Worm (Caenorhabditis elegans) whole organism, L1 larva: ENCODE results near the gene cgh-1.

Experiments used
- Y116A8C.19 ChIP-seq: sonication (generic microtip); optimal IDR thresholded peaks from 2 replicates; lab custom pipeline; 2016; ENCODE audit warnings: missing compliant biosample characterization, missing genetic modification characterization, borderline replicate concordance
- aly-2 ChIP-seq: fragments of 150-350 bp; optimal IDR thresholded peaks from 2 replicates; lab custom pipeline; 2014; ENCODE audit warnings: missing biosample characterization, missing genetic modification characterization
- ama-1 ChIP-seq: fragments of 150-350 bp; optimal IDR thresholded peaks from 2 replicates; lab custom pipeline; 2014
- blmp-1 ChIP-seq: fragments of 150-350 bp; optimal IDR thresholded peaks from 2 replicates; lab custom pipeline; 2014; ENCODE audit warnings: missing biosample characterization, missing genetic modification characterization
- ceh-8 ChIP-seq: fragments of 200-800 bp; sonication (Bioruptor generic); optimal IDR thresholded peaks from 2 replicates; lab custom pipeline; 2018; ENCODE audit warnings: mild to moderate bottlenecking, missing genetic modification characterization, moderate library complexity, missing compliant biosample characterization
- ceh-82 ChIP-seq, 3 experiments: fragments of 150-350 bp in 1 of 3; sonication (generic microtip) in 2 of 3; optimal IDR thresholded peaks; 2 replicates each; lab custom pipeline; 2014 to 2017; ENCODE audit warnings: missing biosample characterization in 3 of 3, missing genetic modification characterization in 3 of 3
- ceh-88 ChIP-seq: fragments of 200-800 bp; sonication (Bioruptor generic); IDR thresholded peaks from 2 replicates; pipeline ENCODE4 v1.3.6; 2022; ENCODE audit warnings: missing genetic modification characterization, missing compliant biosample characterization
- ceh-90 ChIP-seq: sonication (generic microtip); optimal IDR thresholded peaks from 2 replicates; lab custom pipeline; 2016; ENCODE audit warnings: missing genetic modification characterization, missing compliant biosample characterization
- dpl-1 ChIP-seq, 3 experiments: fragments of 150-350 bp in 2 of 3; sonication (generic microtip) in 1 of 3; optimal IDR thresholded peaks; 2 replicates each; lab custom pipeline; 2014 to 2017; ENCODE audit warnings: missing biosample characterization in 3 of 3, missing genetic modification characterization in 3 of 3, missing genetic modification reagents in 3 of 3
- dsc-1 ChIP-seq: sonication (generic microtip); optimal IDR thresholded peaks from 2 replicates; lab custom pipeline; 2016; ENCODE audit warnings: mild to moderate bottlenecking, missing genetic modification characterization, missing compliant biosample characterization
- efl-1 ChIP-seq, 4 experiments: fragments of 150-350 bp; optimal IDR thresholded peaks in 3 of 4; peaks in 1 of 4; 1 replicate in 1 of 4; 2 replicates in 3 of 4; lab custom pipeline; 2014; ENCODE audit warnings: missing biosample characterization in 2 of 4, missing genetic modification characterization in 2 of 4, missing genetic modification reagents in 2 of 4
- efl-3 ChIP-seq: fragments of 200-800 bp; sonication (Bioruptor generic); optimal IDR thresholded peaks from 2 replicates; lab custom pipeline; 2018; ENCODE audit warnings: mild to moderate bottlenecking, missing genetic modification characterization, missing compliant biosample characterization
- ets-5 ChIP-seq: fragments of 200-800 bp; sonication (Bioruptor generic); IDR thresholded peaks from 2 replicates; pipeline ENCODE4 v1.3.6; 2022; ENCODE audit warnings: missing genetic modification characterization, missing compliant biosample characterization
- fkh-4 ChIP-seq: sonication (generic microtip); optimal IDR thresholded peaks from 2 replicates; lab custom pipeline; 2016; ENCODE audit warnings: missing compliant biosample characterization, missing genetic modification characterization, borderline replicate concordance
- fkh-8 ChIP-seq: sonication (generic microtip); optimal IDR thresholded peaks from 2 replicates; lab custom pipeline; 2016; ENCODE audit warnings: mild to moderate bottlenecking, missing genetic modification characterization, missing compliant biosample characterization
- fos-1 ChIP-seq: fragments of 150-350 bp; optimal IDR thresholded peaks from 2 replicates; lab custom pipeline; 2014; ENCODE audit warnings: missing biosample characterization, missing genetic modification characterization
- hlh-17 ChIP-seq: fragments of 200-800 bp; sonication (Bioruptor generic); optimal IDR thresholded peaks from 2 replicates; lab custom pipeline; 2018; ENCODE audit warnings: missing genetic modification characterization, mild to moderate bottlenecking, missing compliant biosample characterization, moderate library complexity, borderline replicate concordance
- hlh-4 ChIP-seq: sonication (generic microtip); optimal IDR thresholded peaks from 2 replicates; lab custom pipeline; 2016; ENCODE audit warnings: mild to moderate bottlenecking, missing genetic modification characterization, missing compliant biosample characterization
- hpl-2 ChIP-seq: fragments of 150-350 bp; optimal IDR thresholded peaks from 2 replicates; lab custom pipeline; 2014; ENCODE audit warnings: missing biosample characterization, missing genetic modification reagents, missing genetic modification characterization
- irx-1 ChIP-seq: sonication (generic microtip); optimal IDR thresholded peaks from 2 replicates; lab custom pipeline; 2016; ENCODE audit warnings: missing genetic modification characterization, missing compliant biosample characterization
- isw-1 ChIP-seq: fragments of 200-800 bp; sonication (Bioruptor generic); IDR thresholded peaks from 2 replicates; pipeline ENCODE4 v1.3.6; 2022; ENCODE audit warnings: missing genetic modification characterization, missing compliant biosample characterization
- jun-1 ChIP-seq: fragments of 150-350 bp; optimal IDR thresholded peaks from 2 replicates; lab custom pipeline; 2014; ENCODE audit warnings: missing biosample characterization, missing genetic modification reagents, missing genetic modification characterization
- lin-14 ChIP-seq: fragments of 200-800 bp; sonication (Bioruptor generic); optimal IDR thresholded peaks from 2 replicates; lab custom pipeline; 2018; ENCODE audit warnings: mild to moderate bottlenecking, missing genetic modification characterization, moderate library complexity, missing compliant biosample characterization
- lin-15B ChIP-seq: fragments of 150-350 bp; sonication (generic microtip); optimal IDR thresholded peaks from 3 replicates; lab custom pipeline; 2014; ENCODE audit warnings: missing biosample characterization, missing genetic modification characterization
- lir-3 ChIP-seq: sonication (generic microtip); optimal IDR thresholded peaks from 2 replicates; lab custom pipeline; 2016; ENCODE audit warnings: mild to moderate bottlenecking, missing genetic modification characterization, moderate library complexity, missing compliant biosample characterization; ENCODE audit not compliant: poor library complexity
- lsy-2 ChIP-seq, 2 experiments: fragments of 150-350 bp; optimal IDR thresholded peaks; 2 replicates each; lab custom pipeline; 2014; ENCODE audit warnings: missing biosample characterization in 2 of 2, missing genetic modification characterization in 2 of 2
- mdl-1 ChIP-seq, 2 experiments: fragments of 150-350 bp; optimal IDR thresholded peaks; 2 replicates each; lab custom pipeline; 2014 to 2017; ENCODE audit warnings: missing biosample characterization in 2 of 2, missing genetic modification characterization in 2 of 2, inconsistent platforms in 1 of 2
- mef-2 ChIP-seq: fragments of 150-350 bp; optimal IDR thresholded peaks from 2 replicates; lab custom pipeline; 2014; ENCODE audit warnings: missing biosample characterization, missing genetic modification characterization
- nhr-11 ChIP-seq: fragments of 150-350 bp; optimal IDR thresholded peaks from 2 replicates; lab custom pipeline; 2014; ENCODE audit warnings: missing biosample characterization, missing genetic modification characterization
- nhr-20 ChIP-seq: sonication (generic microtip); optimal IDR thresholded peaks from 2 replicates; lab custom pipeline; 2016; ENCODE audit warnings: mild to moderate bottlenecking, missing genetic modification characterization, missing compliant biosample characterization
- nhr-71 ChIP-seq: sonication (generic microtip); optimal IDR thresholded peaks from 2 replicates; lab custom pipeline; 2016; ENCODE audit warnings: mild to moderate bottlenecking, missing genetic modification characterization, moderate library complexity, missing compliant biosample characterization
- nhr-76 ChIP-seq: sonication (generic microtip); optimal IDR thresholded peaks from 2 replicates; lab custom pipeline; 2017; ENCODE audit warnings: missing biosample characterization, missing genetic modification characterization
- nhr-77 ChIP-seq: fragments of 150-350 bp; optimal IDR thresholded peaks from 2 replicates; lab custom pipeline; 2014; ENCODE audit warnings: missing biosample characterization, missing genetic modification characterization
- nhr-84 ChIP-seq: sonication (generic microtip); optimal IDR thresholded peaks from 2 replicates; lab custom pipeline; 2017; ENCODE audit warnings: missing biosample characterization, missing genetic modification characterization
- nhr-85 ChIP-seq: sonication (generic microtip); peaks from one replicate; lab custom pipeline; 2016; ENCODE audit warnings: missing genetic modification characterization, inconsistent platforms, missing compliant biosample characterization
- skn-1 ChIP-seq: fragments of 150-350 bp; optimal IDR thresholded peaks from 2 replicates; lab custom pipeline; 2014; ENCODE audit warnings: missing biosample characterization, missing genetic modification characterization
- snpc-4 ChIP-seq: fragments of 150-350 bp; optimal IDR thresholded peaks from 2 replicates; lab custom pipeline; 2014; ENCODE audit warnings: missing biosample characterization, missing genetic modification characterization
- snu-23 ChIP-seq: sonication (generic microtip); optimal IDR thresholded peaks from 2 replicates; lab custom pipeline; 2016; ENCODE audit warnings: missing genetic modification characterization, missing compliant biosample characterization
- swsn-7 ChIP-seq: sonication (generic microtip); optimal IDR thresholded peaks from 2 replicates; lab custom pipeline; 2016; ENCODE audit warnings: missing genetic modification characterization, missing compliant biosample characterization
- tbx-2 ChIP-seq: sonication (generic microtip); optimal IDR thresholded peaks from 2 replicates; lab custom pipeline; 2016; ENCODE audit warnings: missing genetic modification characterization, missing compliant biosample characterization
- tlp-1 ChIP-seq: fragments of 150-350 bp; optimal IDR thresholded peaks from 2 replicates; lab custom pipeline; 2014; ENCODE audit warnings: missing biosample characterization, missing genetic modification characterization
- unc-62 ChIP-seq: fragments of 150-350 bp; optimal IDR thresholded peaks from 2 replicates; lab custom pipeline; 2014; ENCODE audit warnings: missing biosample characterization, missing genetic modification reagents, missing genetic modification characterization
- xbp-1 ChIP-seq: sonication (generic microtip); optimal IDR thresholded peaks from 2 replicates; lab custom pipeline; 2016; ENCODE audit warnings: missing genetic modification characterization, missing compliant biosample characterization
- zag-1 ChIP-seq: fragments of 150-350 bp; optimal IDR thresholded peaks from 2 replicates; lab custom pipeline; 2014; ENCODE audit warnings: missing biosample characterization, missing genetic modification characterization
- ztf-4 ChIP-seq: fragments of 150-350 bp; optimal IDR thresholded peaks from 2 replicates; lab custom pipeline; 2014; ENCODE audit warnings: missing biosample characterization, missing genetic modification characterization

The cgh-1 gene

ce11 chrIII:7518424-7518823 lies 20.8 kb upstream of the cgh-1 start, which contains the start of gene clk-2:
TSS of gene clk-2 (minus strand) at chrIII:7518524.
- TF ChIP-seq hlh-17 (GFP tag; lab: Kevin White, UChicago) (no peak), lin-14 (GFP tag; lab: Kevin White, UChicago) (no peak), efl-1 (optimal IDR thresholded peaks at IDR 0.05; lab: Kevin White, UChicago) (no peak), efl-1 (GFP tag; optimal IDR thresholded peaks at IDR 0.05 in 1 of 2; lab: Kevin White, UChicago) (no peak), ceh-82 (tag; optimal IDR thresholded peaks at IDR 0.05; lab: Kevin White, UChicago) (no peak), ama-1 (no peak), dpl-1 (GFP tag; optimal IDR thresholded peaks at IDR 0.05; lab: Kevin White, UChicago) (no peak), nhr-84 (tag; lab: Kevin White, UChicago) (no peak), ceh-8 (GFP tag; lab: Kevin White, UChicago) (no peak), swsn-7 (tag; lab: Kevin White, UChicago) (no peak), hlh-4 (tag; lab: Kevin White, UChicago) (no peak), unc-62 (GFP tag; lab: Kevin White, UChicago) (no peak), aly-2 (tag; lab: Kevin White, UChicago) (no peak), jun-1 (no peak), ets-5 (GFP tag; lab: Robert Waterston, UW) (no peak), dsc-1 (tag; lab: Kevin White, UChicago) (no peak), lir-3 (tag; lab: Kevin White, UChicago) (no peak), xbp-1 (tag; lab: Kevin White, UChicago) (no peak), fos-1 (tag; lab: Kevin White, UChicago) (no peak)

ce11 chrIII:7508128-7508635 lies 10.6 kb upstream of the cgh-1 start, which contains the start of gene cls-1:
TSS of gene cls-1 (plus strand) at chrIII:7508178.
- TF ChIP-seq lin-14 (GFP tag; lab: Kevin White, UChicago) (no peak), Y116A8C.19 (tag; lab: Kevin White, UChicago) (no peak), nhr-85 (tag; lab: Kevin White, UChicago) (no peak), skn-1 (no peak), efl-3 (GFP tag; lab: Kevin White, UChicago) (no peak), ceh-90 (tag; lab: Kevin White, UChicago) (no peak), hpl-2 (GFP tag; lab: Kevin White, UChicago) (no peak), swsn-7 (tag; lab: Kevin White, UChicago) (no peak), nhr-71 (no peak), snu-23 (GFP tag; lab: Kevin White, UChicago) (no peak), snpc-4 (tag; lab: Kevin White, UChicago) (no peak), tlp-1 (tag; lab: Kevin White, UChicago) (no peak), ztf-4 (tag; lab: Kevin White, UChicago) (no peak)

- TF ChIP-seq mdl-1 (tag; optimal IDR thresholded peaks at IDR 0.05; lab: Kevin White, UChicago) (no peak), blmp-1 (tag; lab: Kevin White, UChicago) (peak; percentile 72)
These were observed 9.4 kb upstream of the cgh-1 start for ce11 chrIII:7506983-7507382.

ce11 chrIII:7499421-7499902 lies 1.8 kb upstream of the cgh-1 start, which contains the start of the genes C07H6.9 and sap-140:
TSS of gene C07H6.9 (minus strand) at chrIII:7499471.
TSS of gene sap-140 (plus strand) at chrIII:7499738.
- TF ChIP-seq fkh-4 (tag; lab: Kevin White, UChicago), result no peak
- TF ChIP-seq nhr-20 (tag; lab: Kevin White, UChicago), result peak; percentile 88
- TF ChIP-seq tbx-2 (tag; lab: Kevin White, UChicago), result peak; percentile 84
- peak; percentile 83 for TF ChIP-seq lin-14 (GFP tag; lab: Kevin White, UChicago)
- TF ChIP-seq nhr-77, result peak; percentile 70
- TF ChIP-seq lsy-2 (tag; optimal IDR thresholded peaks at IDR 0.05; lab: Kevin White, UChicago), result peak; percentile 90 to 91
- TF ChIP-seq unc-62 (GFP tag; lab: Kevin White, UChicago), result no peak
- no peak for TF ChIP-seq ama-1
- TF ChIP-seq ets-5 (GFP tag; lab: Robert Waterston, UW), result no peak
- peak; percentile 92 for TF ChIP-seq nhr-71
- peak; percentile 46 for TF ChIP-seq irx-1 (tag; lab: Kevin White, UChicago)
- no peak for TF ChIP-seq nhr-76 (tag; lab: Kevin White, UChicago)
- no peak for TF ChIP-seq hlh-17 (GFP tag; lab: Kevin White, UChicago)
- TF ChIP-seq lir-3 (tag; lab: Kevin White, UChicago), result peak; percentile 56
- peak; percentile 71 for TF ChIP-seq isw-1 (GFP tag; lab: Robert Waterston, UW)
- peak; percentile 46 for TF ChIP-seq mef-2 (tag; lab: Kevin White, UChicago)
- TF ChIP-seq jun-1, result peak; percentile 47
- no peak for TF ChIP-seq Y116A8C.19 (tag; lab: Kevin White, UChicago)
- TF ChIP-seq nhr-11 (tag; lab: Kevin White, UChicago), result no peak
- TF ChIP-seq nhr-85 (tag; lab: Kevin White, UChicago), result peak; percentile 93
- TF ChIP-seq dsc-1 (tag; lab: Kevin White, UChicago), result peak; percentile 87
- peak; percentile 73 for TF ChIP-seq lin-15B (tag; lab: Kevin White, UChicago)
- no peak for TF ChIP-seq zag-1 (tag; lab: Kevin White, UChicago)
- 0 out of 2 replicates have a peak, but pooled peaks have one; percentile 41 for TF ChIP-seq ceh-88 (GFP tag; lab: Robert Waterston, UW)
- TF ChIP-seq hlh-4 (tag; lab: Kevin White, UChicago), result no peak
- TF ChIP-seq fkh-8 (tag; lab: Kevin White, UChicago), result peak; percentile 66
